ENCODE assay signal across 1 fruit fly cellular context in genomic region chr3R:6759419-6759818, dm6.
TF ChIP-seq lines count a peak whose summit lies in the region.

bcd (minus strand) TSS chr3R:6759466.

TF ChIP-seq in whole organism, embryonic, 481 proteins besides CTCF, POLR2A, EP300 and RAD21 (continued from another document):
- peak; percentile 72 for TF ChIP-seq unpg (GFP tag; optimal IDR thresholded peaks at IDR 0.05; lab: Kevin White, UChicago)
- TF ChIP-seq B-H1 (GFP tag; IDR thresholded peaks at IDR 0.05; lab: Robert Waterston, UW): peak; percentile 47; the same call in 1 of the 3 replicates
- TF ChIP-seq CG17328 (GFP tag; IDR thresholded peaks at IDR 0.05; lab: Robert Waterston, UW): peak; percentile 75
- TF ChIP-seq hkb (optimal IDR thresholded peaks at IDR 0.05; lab: Kevin White, UChicago): peak; percentile 54
- peak; percentile 70 for TF ChIP-seq hkb (GFP tag; IDR thresholded peaks at IDR 0.05; lab: Robert Waterston, UW)
- peak; percentile 63 for TF ChIP-seq CG18599 (GFP tag; optimal IDR thresholded peaks at IDR 0.05; lab: Kevin White, UChicago)
- peak; percentile 82 for TF ChIP-seq CG9932 (GFP tag; IDR thresholded peaks at IDR 0.05; lab: Robert Waterston, UW)
- no peak for TF ChIP-seq bigmax (GFP tag; optimal IDR thresholded peaks at IDR 0.05; lab: Kevin White, UChicago)
- peak; percentile 82 for TF ChIP-seq Atf-2 (GFP tag; optimal IDR thresholded peaks at IDR 0.05; lab: Kevin White, UChicago)
- no peak for TF ChIP-seq nerfin-2 (GFP tag; IDR thresholded peaks at IDR 0.05; lab: Robert Waterston, UW; ENCODE audit: partially characterized antibody)
- TF ChIP-seq CG31365 (tag; optimal IDR thresholded peaks at IDR 0.05; lab: Kevin White, UChicago): peak; percentile 67
- peak; percentile 67 for TF ChIP-seq CG15269 (tag; optimal IDR thresholded peaks at IDR 0.05; lab: Kevin White, UChicago)
- peak; percentile 82 for TF ChIP-seq CG30403 (GFP tag; optimal IDR thresholded peaks at IDR 0.05; lab: Kevin White, UChicago)
- no peak; the same call in 1 of the 2 replicates for TF ChIP-seq cas (GFP tag; IDR thresholded peaks at IDR 0.05; lab: Robert Waterston, UW)
- peak; percentile 72 for TF ChIP-seq Atf6 (GFP tag; IDR thresholded peaks at IDR 0.05; lab: Robert Waterston, UW)
- no peak for TF ChIP-seq CG11723 (GFP tag; optimal IDR thresholded peaks at IDR 0.05; lab: Kevin White, UChicago)
